Worm (Caenorhabditis elegans) whole organism, L4 larva: ENCODE data around the gene chil-26.

Experiments used
- T20F7.1 ChIP-seq: fragments of 200-800 bp; sonication (Bioruptor generic); optimal IDR thresholded peaks from 2 replicates; lab custom pipeline; 2018; ENCODE audit warnings: mild to moderate bottlenecking, missing genetic modification characterization, missing compliant biosample characterization
- T26A8.4 ChIP-seq: fragments of 200-800 bp; sonication (Bioruptor generic); IDR thresholded peaks from 2 replicates; pipeline ENCODE4 v1.3.6; 2022; ENCODE audit warnings: missing genetic modification characterization, missing compliant biosample characterization
- Y105C5A.15 ChIP-seq: fragments of 200-800 bp; sonication (Bioruptor generic); IDR thresholded peaks from 2 replicates; pipeline ENCODE4 v1.3.6; 2022; ENCODE audit warnings: missing genetic modification characterization, missing compliant biosample characterization
- Y75B8A.6 ChIP-seq: fragments of 200-800 bp; sonication (Bioruptor generic); IDR thresholded peaks from 2 replicates; pipeline ENCODE4 v1.3.6; 2022; ENCODE audit warnings: missing genetic modification reagents, missing genetic modification characterization, missing compliant biosample characterization
- ama-1 ChIP-seq: fragments of 150-350 bp; optimal IDR thresholded peaks from 2 replicates; lab custom pipeline; 2014; ENCODE audit warnings: inconsistent platforms, mixed read lengths
- ceh-28 ChIP-seq: fragments of 150-350 bp; optimal IDR thresholded peaks from 2 replicates; lab custom pipeline; 2014; ENCODE audit warnings: missing biosample characterization, missing genetic modification reagents, missing genetic modification characterization
- ceh-82 ChIP-seq: sonication (generic microtip); optimal IDR thresholded peaks from 2 replicates; lab custom pipeline; 2017; ENCODE audit warnings: missing biosample characterization, missing genetic modification characterization
- ces-1 ChIP-seq: fragments of 150-350 bp; sonication (generic microtip); optimal IDR thresholded peaks from 4 replicates; lab custom pipeline; 2014; ENCODE audit warnings: missing biosample characterization, missing genetic modification reagents, missing genetic modification characterization
- egl-43 ChIP-seq: fragments of 200-800 bp; sonication (Bioruptor generic); IDR thresholded peaks from 2 replicates; pipeline ENCODE4 v1.3.6; 2022; ENCODE audit warnings: missing genetic modification reagents, missing genetic modification characterization, missing compliant biosample characterization
- fkh-10 ChIP-seq: fragments of 150-350 bp; optimal IDR thresholded peaks from 2 replicates; lab custom pipeline; 2014; ENCODE audit warnings: missing biosample characterization, missing genetic modification reagents, missing genetic modification characterization
- hif-1 ChIP-seq, 2 experiments: sonication (generic microtip); optimal IDR thresholded peaks; 2 replicates each; lab custom pipeline; 2016 to 2017; ENCODE audit warnings: missing compliant biosample characterization in 2 of 2, missing genetic modification characterization in 2 of 2, missing genetic modification reagents in 2 of 2, missing genotype in 2 of 2, mild to moderate bottlenecking in 1 of 2
- lin-1 ChIP-seq: fragments of 200-800 bp; sonication (Bioruptor generic); IDR thresholded peaks from 2 replicates; pipeline ENCODE4 v1.3.6; 2022; ENCODE audit warnings: missing genetic modification reagents, missing genetic modification characterization, missing compliant biosample characterization
- lin-13 ChIP-seq: fragments of 150-350 bp; optimal IDR thresholded peaks from 2 replicates; lab custom pipeline; 2014; ENCODE audit warnings: missing biosample characterization, missing genetic modification reagents, missing genetic modification characterization
- lin-38 ChIP-seq: fragments of 200-800 bp; sonication (Bioruptor generic); IDR thresholded peaks from 2 replicates; pipeline ENCODE4 v1.3.6; 2022; ENCODE audit warnings: missing genetic modification reagents, missing genetic modification characterization, missing compliant biosample characterization
- lin-39 ChIP-seq: fragments of 150-350 bp; optimal IDR thresholded peaks from 2 replicates; lab custom pipeline; 2014; ENCODE audit warnings: missing biosample characterization, missing genetic modification reagents, missing genetic modification characterization
- madf-9 ChIP-seq: fragments of 200-800 bp; sonication (Bioruptor generic); conservative IDR thresholded peaks from 2 replicates; pipeline ENCODE4 v1.3.6; 2022; ENCODE audit warnings: missing genetic modification reagents, missing genetic modification characterization, missing compliant biosample characterization
- mdl-1 ChIP-seq, 2 experiments: fragments of 150-350 bp in 1 of 2; sonication (generic microtip) in 1 of 2; optimal IDR thresholded peaks; 2 replicates each; lab custom pipeline; 2014 to 2017; ENCODE audit warnings: missing biosample characterization in 2 of 2, missing genetic modification characterization in 2 of 2
- nhr-237 ChIP-seq: sonication (generic microtip); optimal IDR thresholded peaks from 2 replicates; lab custom pipeline; 2017; ENCODE audit warnings: missing biosample characterization, missing genetic modification characterization
- nhr-42 ChIP-seq: fragments of 200-800 bp; sonication (Bioruptor generic); IDR thresholded peaks from 2 replicates; pipeline ENCODE4 v1.3.6; 2022; ENCODE audit warnings: missing genetic modification characterization, missing compliant biosample characterization
- nhr-6 ChIP-seq: fragments of 150-350 bp; optimal IDR thresholded peaks from 2 replicates; lab custom pipeline; 2014; ENCODE audit warnings: missing biosample characterization, missing genetic modification characterization
- nhr-77 ChIP-seq: fragments of 150-350 bp; optimal IDR thresholded peaks from 2 replicates; lab custom pipeline; 2014; ENCODE audit warnings: missing biosample characterization, missing genetic modification characterization
- pha-4 ChIP-seq, 2 experiments: fragments of 150-350 bp in 1 of 2; fragments of 200-800 bp in 1 of 2; sonication (Bioruptor generic) in 1 of 2; IDR thresholded peaks in 1 of 2; optimal IDR thresholded peaks in 1 of 2; 2 replicates each; pipeline versions ENCODE4 v1.3.6 to Lab custom; 2014 to 2022; ENCODE audit warnings: missing genetic modification characterization in 2 of 2, missing genetic modification reagents in 2 of 2, missing biosample characterization in 1 of 2, missing compliant biosample characterization in 1 of 2
- saeg-2 ChIP-seq: fragments of 200-800 bp; sonication (Bioruptor generic); IDR thresholded peaks from 2 replicates; pipeline ENCODE4 v1.3.6; 2022; ENCODE audit warnings: missing genetic modification reagents, missing genetic modification characterization, missing compliant biosample characterization
- sdz-12 ChIP-seq: fragments of 200-800 bp; sonication (Bioruptor generic); optimal IDR thresholded peaks from 2 replicates; lab custom pipeline; 2018; ENCODE audit warnings: mild to moderate bottlenecking, missing genetic modification characterization, missing compliant biosample characterization
- skn-1 ChIP-seq: fragments of 150-350 bp; optimal IDR thresholded peaks from 2 replicates; lab custom pipeline; 2014; ENCODE audit warnings: missing biosample characterization, missing genetic modification characterization
- tra-1 ChIP-seq: fragments of 200-800 bp; sonication (Bioruptor generic); IDR thresholded peaks from 2 replicates; pipeline ENCODE4 v1.3.6; 2022; ENCODE audit warnings: missing genetic modification reagents, missing genetic modification characterization, missing compliant biosample characterization
- unc-39 ChIP-seq: sonication (generic microtip); optimal IDR thresholded peaks from 2 replicates; lab custom pipeline; 2017; ENCODE audit warnings: missing biosample characterization, missing genetic modification characterization
- unc-62 ChIP-seq, 3 experiments: fragments of 150-350 bp in 1 of 3; sonication (generic microtip); optimal IDR thresholded peaks in 2 of 3; peaks in 1 of 3; 1 replicate in 1 of 3; 2 replicates in 2 of 3; lab custom pipeline; 2014 to 2017; ENCODE audit warnings: missing biosample characterization in 3 of 3, missing genetic modification characterization in 3 of 3, missing genetic modification reagents in 3 of 3, missing genotype in 1 of 3
- vab-7 ChIP-seq: fragments of 200-800 bp; sonication (Bioruptor generic); IDR thresholded peaks from 2 replicates; pipeline ENCODE4 v1.3.6; 2022; ENCODE audit warnings: missing genetic modification reagents, missing genetic modification characterization, missing compliant biosample characterization

The chil-26 gene

ce11 chrII:9474367-9475105, at the start of gene chil-26, which contains the start of gene chil-25:
Gene chil-26, plus strand, starts transcription at chrII:9475055.
Gene chil-25, minus strand, starts transcription at chrII:9474467.
- TF ChIP-seq mdl-1 (tag; optimal IDR thresholded peaks at IDR 0.05; lab: Kevin White, UChicago): no peak
- TF ChIP-seq unc-62 (GFP tag; optimal IDR thresholded peaks at IDR 0.05 in 1 of 2; lab: Kevin White, UChicago): peak in 1 of 2 experiments; percentile 82
- TF ChIP-seq unc-62 (tag; optimal IDR thresholded peaks at IDR 0.05; lab: Kevin White, UChicago): no peak

ce11 chrII:9426076-9426475, 48.8 kb upstream of the chil-26 start, which contains the start of gene M176.10:
Gene M176.10, minus strand, starts transcription at chrII:9426176.
- TF ChIP-seq nhr-42 (no peak), saeg-2 (GFP tag; lab: Robert Waterston, UW) (no peak), nhr-77 (tag; lab: Kevin White, UChicago) (no peak), pha-4 (GFP tag; IDR thresholded peaks at IDR 0.05; lab: Robert Waterston, UW) (no peak), pha-4 (tag; optimal IDR thresholded peaks at IDR 0.05; lab: Kevin White, UChicago) (no peak), unc-39 (tag; lab: Kevin White, UChicago) (no peak), Y105C5A.15 (GFP tag; lab: Robert Waterston, UW) (no peak), tra-1 (GFP tag; lab: Robert Waterston, UW) (no peak)

ce11 chrII:9427644-9428043, 47.2 kb upstream of the chil-26 start, which contains the start of gene M176.5:
Gene M176.5, minus strand, starts transcription at chrII:9427744.
- no peak for TF ChIP-seq vab-7
- TF ChIP-seq lin-13 (GFP tag; lab: Kevin White, UChicago): no peak
- peak in 1 of 2 experiments; percentile 44 for TF ChIP-seq unc-62 (GFP tag; optimal IDR thresholded peaks at IDR 0.05 in 1 of 2; lab: Kevin White, UChicago)
- TF ChIP-seq unc-62 (tag; optimal IDR thresholded peaks at IDR 0.05; lab: Kevin White, UChicago): no peak
- no peak for TF ChIP-seq egl-43 (GFP tag; lab: Robert Waterston, UW)
- no peak for TF ChIP-seq pha-4 (GFP tag; IDR thresholded peaks at IDR 0.05; lab: Robert Waterston, UW)
- TF ChIP-seq pha-4 (tag; optimal IDR thresholded peaks at IDR 0.05; lab: Kevin White, UChicago): peak; percentile 42
- TF ChIP-seq, all 104 proteins: peak for 2

ce11 chrII:9431119-9431518, 43.7 kb upstream of the chil-26 start:
- TF ChIP-seq fkh-10 (GFP tag; lab: Kevin White, UChicago) (peak; percentile 42), hif-1 (tag; optimal IDR thresholded peaks at IDR 0.05; lab: Kevin White, UChicago) (no peak), nhr-6 (tag; lab: Kevin White, UChicago) (no peak), ces-1 (GFP tag; lab: Kevin White, UChicago) (peak; percentile 37)

- TF ChIP-seq T26A8.4: no peak
- TF ChIP-seq fkh-10 (GFP tag; lab: Kevin White, UChicago): no peak
- no peak for TF ChIP-seq lin-39 (tag; lab: Kevin White, UChicago)
Observed at ce11 chrII:9433609-9434008, 41.2 kb upstream of the chil-26 start, which contains the start of gene kin-15. Gene kin-15, minus strand, starts transcription at chrII:9433709.

- TF ChIP-seq sdz-12 (no peak), fkh-10 (GFP tag; lab: Kevin White, UChicago) (no peak), T20F7.1 (no peak), ama-1 (lab: Kevin White, UChicago) (no peak), lin-1 (GFP tag; lab: Robert Waterston, UW) (no peak), Y75B8A.6 (GFP tag; lab: Robert Waterston, UW) (no peak), madf-9 (GFP tag; lab: Robert Waterston, UW) (no peak), lin-38 (GFP tag; lab: Robert Waterston, UW) (no peak), ceh-82 (tag; lab: Kevin White, UChicago) (no peak), skn-1 (tag; lab: Kevin White, UChicago) (no peak), nhr-237 (tag; lab: Kevin White, UChicago) (no peak), ceh-28 (no peak)
Observed at ce11 chrII:9436009-9436408, 38.8 kb upstream of the chil-26 start, which contains the start of gene kin-16. Gene kin-16, minus strand, starts transcription at chrII:9436109.
